Worm (Caenorhabditis elegans): ENCODE measurements around the gene T21D12.12.

Gene T21D12.12

ce11 chrIV:274185-274584, 7.9 kb downstream of the T21D12.12 start, which contains the start of gene sma-10:
TSS of gene sma-10 (plus strand) at chrIV:274420.
- TF ChIP-seq nhr-23 (tag; optimal IDR thresholded peaks at IDR 0.05) (no peak), ZK546.5 (tag; optimal IDR thresholded peaks at IDR 0.05) (no peak), nhr-129 (tag; optimal IDR thresholded peaks at IDR 0.05) (peak; percentile 31), blmp-1 (tag; optimal IDR thresholded peaks at IDR 0.05; ENCODE audit: insufficient read depth) (no peak), gmeb-1 (tag; optimal IDR thresholded peaks at IDR 0.05) (peak; percentile 71), lin-13 (GFP tag; optimal IDR thresholded peaks at IDR 0.05) (no peak), alr-1 (tag; optimal IDR thresholded peaks at IDR 0.05) (no peak), ztf-11 (tag; optimal IDR thresholded peaks at IDR 0.05) (no peak), mdl-1 (tag; optimal IDR thresholded peaks at IDR 0.05) (no peak), C34F6.9 (tag; optimal IDR thresholded peaks at IDR 0.05) (peak; percentile 3), snpc-4 (tag; optimal IDR thresholded peaks at IDR 0.05) (no peak), ztf-1 (GFP tag; conservative IDR thresholded peaks at IDR 0.05) (no peak), sma-3 (GFP tag; optimal IDR thresholded peaks at IDR 0.05) (peak; percentile 82), sem-4 (tag; optimal IDR thresholded peaks at IDR 0.05) (no peak), peb-1 (tag; optimal IDR thresholded peaks at IDR 0.05) (no peak), nhr-21 (tag; optimal IDR thresholded peaks at IDR 0.05) (peak; percentile 37), skn-1 (tag; optimal IDR thresholded peaks at IDR 0.05) (no peak), Y55F3AM.14 (GFP tag; optimal IDR thresholded peaks at IDR 0.05) (no peak), unc-62 (GFP tag; optimal IDR thresholded peaks at IDR 0.05) (no peak), mab-5 (tag; optimal IDR thresholded peaks at IDR 0.05) (no peak), nhr-12 (tag; optimal IDR thresholded peaks at IDR 0.05) (no peak), fos-1 (tag; optimal IDR thresholded peaks at IDR 0.05) (peak; percentile 93), dmd-4 (tag; optimal IDR thresholded peaks at IDR 0.05) (no peak), ceh-16 (tag; optimal IDR thresholded peaks at IDR 0.05) (no peak), elt-1 (tag; optimal IDR thresholded peaks at IDR 0.05) (no peak), egl-27 (tag; optimal IDR thresholded peaks at IDR 0.05) (no peak), ceh-82 (tag; optimal IDR thresholded peaks at IDR 0.05) (no peak), lin-11 (tag; optimal IDR thresholded peaks at IDR 0.05) (no peak), unc-55 (GFP tag; optimal IDR thresholded peaks at IDR 0.05) (no peak), nhr-25 (tag; optimal IDR thresholded peaks at IDR 0.05) (peak; percentile 39), elt-3 (tag; optimal IDR thresholded peaks at IDR 0.05) (no peak), ztf-4 (tag; optimal IDR thresholded peaks at IDR 0.05) (no peak), nhr-11 (tag; optimal IDR thresholded peaks at IDR 0.05) (no peak), nhr-6 (tag; optimal IDR thresholded peaks at IDR 0.05) (no peak), nhr-77 (tag; optimal IDR thresholded peaks at IDR 0.05) (no peak), zag-1 (tag; optimal IDR thresholded peaks at IDR 0.05) (no peak), sma-9 (GFP tag; optimal IDR thresholded peaks at IDR 0.05) (peak; percentile 91), sma-9 (tag; optimal IDR thresholded peaks at IDR 0.05) (no peak), lsy-2 (tag; optimal IDR thresholded peaks at IDR 0.05) (no peak), nhr-237 (tag; optimal IDR thresholded peaks at IDR 0.05) (no peak), F13H6.1 (tag; optimal IDR thresholded peaks at IDR 0.05) (peak; percentile 51), unc-39 (tag; optimal IDR thresholded peaks at IDR 0.05) (no peak), ama-1 (optimal IDR thresholded peaks at IDR 0.05) (no peak), aly-2 (tag; optimal IDR thresholded peaks at IDR 0.05) (no peak), crh-2 (tag; optimal IDR thresholded peaks at IDR 0.05) (peak; percentile 82), nhr-10 (tag; optimal IDR thresholded peaks at IDR 0.05) (no peak), mbf-1 (tag; optimal IDR thresholded peaks at IDR 0.05) (no peak), R02D3.7 (tag; optimal IDR thresholded peaks at IDR 0.05) (no peak), lin-39 (tag; optimal IDR thresholded peaks at IDR 0.05) (no peak)
